Worm (Caenorhabditis elegans) whole organism, L3 larva: Measurements from ENCODE around the gene Y62H9A.12.

Experiments
- R02D3.7 ChIP-seq: fragments of 150-350 bp; optimal IDR thresholded peaks from 2 replicates; lab custom pipeline; 2014; ENCODE audit warnings: missing biosample characterization, missing genetic modification characterization
- ZK546.5 ChIP-seq: sonication (generic microtip); optimal IDR thresholded peaks from 2 replicates; lab custom pipeline; 2017; ENCODE audit warnings: missing biosample characterization, missing genetic modification characterization
- ama-1 ChIP-seq: fragments of 150-350 bp; optimal IDR thresholded peaks from 2 replicates; lab custom pipeline; 2018
- ceh-16 ChIP-seq: sonication (generic microtip); optimal IDR thresholded peaks from 2 replicates; lab custom pipeline; 2017; ENCODE audit warnings: missing biosample characterization, missing genetic modification characterization
- egl-27 ChIP-seq: sonication (generic microtip); optimal IDR thresholded peaks from 4 replicates; lab custom pipeline; 2017; ENCODE audit warnings: missing biosample characterization, missing genetic modification reagents, missing genetic modification characterization
- nhr-11 ChIP-seq: fragments of 150-350 bp; optimal IDR thresholded peaks from 2 replicates; lab custom pipeline; 2014; ENCODE audit warnings: missing biosample characterization, missing genetic modification characterization
- nhr-12 ChIP-seq: fragments of 150-350 bp; optimal IDR thresholded peaks from 2 replicates; lab custom pipeline; 2014; ENCODE audit warnings: missing biosample characterization, missing genetic modification characterization
- nhr-237 ChIP-seq: fragments of 150-350 bp; optimal IDR thresholded peaks from 2 replicates; lab custom pipeline; 2014; ENCODE audit warnings: missing biosample characterization, missing genetic modification characterization
- nhr-67 ChIP-seq: fragments of 150-350 bp; optimal IDR thresholded peaks from 2 replicates; lab custom pipeline; 2014; ENCODE audit warnings: missing biosample characterization, missing genetic modification characterization
- skn-1 ChIP-seq: fragments of 150-350 bp; optimal IDR thresholded peaks from 2 replicates; lab custom pipeline; 2014; ENCODE audit warnings: missing biosample characterization, missing genetic modification characterization
- snpc-4 ChIP-seq: fragments of 150-350 bp; optimal IDR thresholded peaks from 2 replicates; lab custom pipeline; 2014; ENCODE audit warnings: missing biosample characterization, missing genetic modification characterization
- unc-62 ChIP-seq: fragments of 150-350 bp; sonication (generic microtip); optimal IDR thresholded peaks from 4 replicates; lab custom pipeline; 2014; ENCODE audit warnings: missing biosample characterization, missing genetic modification reagents, missing genetic modification characterization

DNA sequence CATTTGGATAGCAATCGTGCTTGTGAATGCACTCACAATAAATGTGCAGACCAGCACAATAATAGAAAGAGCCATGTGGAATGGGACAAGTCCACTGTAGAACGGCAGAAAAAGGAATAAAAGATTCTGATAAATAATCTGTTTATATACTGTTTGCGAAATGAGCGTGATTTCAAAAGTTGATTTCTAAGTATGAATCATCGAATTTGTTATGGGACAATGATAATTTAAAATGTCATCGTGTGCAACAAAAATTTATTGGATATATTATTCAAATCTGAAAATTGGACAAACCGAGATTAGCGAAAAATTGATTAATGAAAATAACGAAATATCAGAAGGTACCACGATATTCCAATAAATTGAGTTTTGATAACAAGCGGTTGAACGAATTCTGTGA is 24.9 kb downstream of the Y62H9A.12 start, which contains the start of gene F55G7.5:
- TF ChIP-seq snpc-4 (tag; lab: Kevin White, UChicago) (no peak), ama-1 (no peak), R02D3.7 (tag; lab: Kevin White, UChicago) (no peak), unc-62 (no peak), nhr-12 (tag; lab: Kevin White, UChicago) (no peak), nhr-11 (tag; lab: Kevin White, UChicago) (no peak), nhr-237 (tag; lab: Kevin White, UChicago) (no peak), egl-27 (tag; lab: Kevin White, UChicago) (no peak), nhr-67 (tag; lab: Kevin White, UChicago) (no peak), ZK546.5 (tag; lab: Kevin White, UChicago) (no peak), ceh-16 (tag; lab: Kevin White, UChicago) (no peak), skn-1 (no peak)
